Fruit fly (Drosophila melanogaster): ENCODE data around the gene CG3345.

CG3345 gene

dm6 chr2L:271553-271952 lies 2.7 kb downstream of the CG3345 start, which contains the start of gene Dus1 (continued):
- TF ChIP-seq CG3281 (GFP tag; optimal IDR thresholded peaks at IDR 0.05) (peak; percentile 34), Abd-B (GFP tag; optimal IDR thresholded peaks at IDR 0.05) (no peak), sna (GFP tag; IDR thresholded peaks at IDR 0.05; ENCODE audit: partially characterized antibody) (0 out of 2 replicates have a peak, but pooled peaks have one; percentile 55), CG4282 (GFP tag; optimal IDR thresholded peaks at IDR 0.05) (no peak), CG17829 (tag; optimal IDR thresholded peaks at IDR 0.05) (peak; percentile 53), Bgb (GFP tag; IDR thresholded peaks at IDR 0.05; ENCODE audit: partially characterized antibody) (peak; percentile 64), HmgD (GFP tag; optimal IDR thresholded peaks at IDR 0.05) (no peak), cwo (GFP tag; optimal IDR thresholded peaks at IDR 0.05) (no peak), hth (optimal IDR thresholded peaks at IDR 0.05) (no peak), Bteb2 (GFP tag; optimal IDR thresholded peaks at IDR 0.05) (no peak), trem (tag; optimal IDR thresholded peaks at IDR 0.05) (peak; percentile 47), Med (GFP tag) (peak; percentile 73), twi (tag; optimal IDR thresholded peaks at IDR 0.05) (no peak), Sox102F (GFP tag; optimal IDR thresholded peaks at IDR 0.05) (no peak), CG12659 (GFP tag; optimal IDR thresholded peaks at IDR 0.05) (peak; percentile 46), bbx (GFP tag; IDR thresholded peaks at IDR 0.05; ENCODE audit: partially characterized antibody) (peak; percentile 77), gro (GFP tag; optimal IDR thresholded peaks at IDR 0.05) (peak; percentile 30), mam (GFP tag; optimal IDR thresholded peaks at IDR 0.05) (no peak), CG12391 (tag; optimal IDR thresholded peaks at IDR 0.05) (no peak), BtbVII (GFP tag; optimal IDR thresholded peaks at IDR 0.05) (no peak), da (GFP tag; optimal IDR thresholded peaks at IDR 0.05) (no peak), NfI (GFP tag; optimal IDR thresholded peaks at IDR 0.05) (no peak), YL-1 (GFP tag; optimal IDR thresholded peaks at IDR 0.05) (peak; percentile 89), CG2116 (GFP tag; optimal IDR thresholded peaks at IDR 0.05) (peak; percentile 92), CG16813 (GFP tag; IDR thresholded peaks at IDR 0.05; ENCODE audit: partially characterized antibody) (peak; percentile 53; the same call in 2 of the 3 replicates), CG11085 (GFP tag; IDR thresholded peaks at IDR 0.05) (no peak), CG1792 (GFP tag; optimal IDR thresholded peaks at IDR 0.05) (no peak), Dref (GFP tag; IDR thresholded peaks at IDR 0.05) (peak; percentile 90), CG17361 (GFP tag; IDR thresholded peaks at IDR 0.05) (0 out of 3 replicates have a peak, but pooled peaks have one; percentile 15), CG11723 (GFP tag; optimal IDR thresholded peaks at IDR 0.05) (no peak), kni (GFP tag; optimal IDR thresholded peaks at IDR 0.05) (no peak), bigmax (GFP tag; optimal IDR thresholded peaks at IDR 0.05) (no peak), phol (tag; optimal IDR thresholded peaks at IDR 0.05) (peak; percentile 18), pita (GFP tag; optimal IDR thresholded peaks at IDR 0.05) (no peak), CG6813 (GFP tag; optimal IDR thresholded peaks at IDR 0.05) (no peak), sob (GFP tag; IDR thresholded peaks at IDR 0.05) (peak; percentile 20; the same call in 1 of the 2 replicates), nerfin-2 (GFP tag; IDR thresholded peaks at IDR 0.05; ENCODE audit: partially characterized antibody) (peak; percentile 65; the same call in 1 of the 2 replicates), NK7.1 (GFP tag; optimal IDR thresholded peaks at IDR 0.05) (no peak), Mes4 (GFP tag; optimal IDR thresholded peaks at IDR 0.05) (no peak), CG11504 (tag; optimal IDR thresholded peaks at IDR 0.05) (peak; percentile 20), Spps (tag; optimal IDR thresholded peaks at IDR 0.05) (no peak), CG7556 (GFP tag; optimal IDR thresholded peaks at IDR 0.05) (no peak), dati (GFP tag; IDR thresholded peaks at IDR 0.05) (no peak), nerfin-1 (tag; optimal IDR thresholded peaks at IDR 0.05) (no peak), CG8765 (GFP tag; IDR thresholded peaks at IDR 0.05) (no peak), vfl (GFP tag; optimal IDR thresholded peaks at IDR 0.05) (no peak), amos (GFP tag; IDR thresholded peaks at IDR 0.05; ENCODE audit: partially characterized antibody) (peak; percentile 68; the same call in 1 of the 2 replicates), C15 (GFP tag; IDR thresholded peaks at IDR 0.05) (no peak), CG12942 (GFP tag; optimal IDR thresholded peaks at IDR 0.05) (no peak), ERR (GFP tag; optimal IDR thresholded peaks at IDR 0.05) (no peak)
